Worm (Caenorhabditis elegans) whole organism, L1 larva: ENCODE data around the gene ppm-1.A.

Experiments used
- C04F5.9 ChIP-seq: sonication (generic microtip); optimal IDR thresholded peaks from 2 replicates; lab custom pipeline; 2016; ENCODE audit warnings: missing genetic modification characterization, missing compliant biosample characterization
- C16A3.4 ChIP-seq: fragments of 150-350 bp; optimal IDR thresholded peaks from 2 replicates; lab custom pipeline; 2014; ENCODE audit warnings: missing biosample characterization, missing genetic modification characterization
- F16B12.6 ChIP-seq: fragments of 150-350 bp; optimal IDR thresholded peaks from 2 replicates; lab custom pipeline; 2014; ENCODE audit warnings: missing biosample characterization, missing genetic modification characterization
- Y116A8C.19 ChIP-seq: sonication (generic microtip); optimal IDR thresholded peaks from 2 replicates; lab custom pipeline; 2016; ENCODE audit warnings: missing compliant biosample characterization, missing genetic modification characterization, borderline replicate concordance
- alr-1 ChIP-seq: fragments of 200-800 bp; sonication (Bioruptor generic); optimal IDR thresholded peaks from 2 replicates; lab custom pipeline; 2018; ENCODE audit warnings: borderline replicate concordance, mild to moderate bottlenecking, missing genetic modification characterization, missing compliant biosample characterization
- ama-1 ChIP-seq: fragments of 150-350 bp; optimal IDR thresholded peaks from 2 replicates; lab custom pipeline; 2014
- ceh-8 ChIP-seq: fragments of 200-800 bp; sonication (Bioruptor generic); optimal IDR thresholded peaks from 2 replicates; lab custom pipeline; 2018; ENCODE audit warnings: mild to moderate bottlenecking, missing genetic modification characterization, moderate library complexity, missing compliant biosample characterization
- ceh-82 ChIP-seq, 3 experiments: fragments of 150-350 bp in 1 of 3; sonication (generic microtip) in 2 of 3; optimal IDR thresholded peaks; 2 replicates each; lab custom pipeline; 2014 to 2017; ENCODE audit warnings: missing biosample characterization in 3 of 3, missing genetic modification characterization in 3 of 3
- ceh-90 ChIP-seq: sonication (generic microtip); optimal IDR thresholded peaks from 2 replicates; lab custom pipeline; 2016; ENCODE audit warnings: missing genetic modification characterization, missing compliant biosample characterization
- dsc-1 ChIP-seq: sonication (generic microtip); optimal IDR thresholded peaks from 2 replicates; lab custom pipeline; 2016; ENCODE audit warnings: mild to moderate bottlenecking, missing genetic modification characterization, missing compliant biosample characterization
- efl-1 ChIP-seq, 4 experiments: fragments of 150-350 bp; optimal IDR thresholded peaks in 3 of 4; peaks in 1 of 4; 1 replicate in 1 of 4; 2 replicates in 3 of 4; lab custom pipeline; 2014; ENCODE audit warnings: missing biosample characterization in 2 of 4, missing genetic modification characterization in 2 of 4, missing genetic modification reagents in 2 of 4
- egl-13 ChIP-seq: sonication (generic microtip); optimal IDR thresholded peaks from 2 replicates; lab custom pipeline; 2016; ENCODE audit warnings: missing genotype, missing genetic modification reagents, missing genetic modification characterization, missing compliant biosample characterization
- egl-27 ChIP-seq, 2 experiments: fragments of 150-350 bp in 1 of 2; sonication (generic microtip); optimal IDR thresholded peaks; 3 replicates each; lab custom pipeline; 2017 to 2018; ENCODE audit warnings: missing biosample characterization in 2 of 2, missing genetic modification characterization in 2 of 2, missing genetic modification reagents in 2 of 2
- elt-2 ChIP-seq: sonication (generic microtip); optimal IDR thresholded peaks from 2 replicates; lab custom pipeline; 2016; ENCODE audit warnings: missing genetic modification characterization, mild to moderate bottlenecking, inconsistent platforms, missing compliant biosample characterization, missing genetic modification reagents
- ets-5 ChIP-seq: fragments of 200-800 bp; sonication (Bioruptor generic); IDR thresholded peaks from 2 replicates; pipeline ENCODE4 v1.3.6; 2022; ENCODE audit warnings: missing genetic modification characterization, missing compliant biosample characterization
- fkh-10 ChIP-seq: sonication (generic microtip); optimal IDR thresholded peaks from 2 replicates; lab custom pipeline; 2017; ENCODE audit warnings: missing biosample characterization, missing genetic modification reagents, missing genetic modification characterization
- fkh-4 ChIP-seq: sonication (generic microtip); optimal IDR thresholded peaks from 2 replicates; lab custom pipeline; 2016; ENCODE audit warnings: missing compliant biosample characterization, missing genetic modification characterization, borderline replicate concordance
- grh-1 ChIP-seq: fragments of 200-800 bp; sonication (Bioruptor generic); IDR thresholded peaks from 2 replicates; pipeline ENCODE4 v1.3.6; 2022; ENCODE audit warnings: missing genetic modification reagents, missing genetic modification characterization, missing compliant biosample characterization
- hpl-2 ChIP-seq: fragments of 150-350 bp; optimal IDR thresholded peaks from 2 replicates; lab custom pipeline; 2014; ENCODE audit warnings: missing biosample characterization, missing genetic modification reagents, missing genetic modification characterization
- irx-1 ChIP-seq: sonication (generic microtip); optimal IDR thresholded peaks from 2 replicates; lab custom pipeline; 2016; ENCODE audit warnings: missing genetic modification characterization, missing compliant biosample characterization
- lin-14 ChIP-seq: fragments of 200-800 bp; sonication (Bioruptor generic); optimal IDR thresholded peaks from 2 replicates; lab custom pipeline; 2018; ENCODE audit warnings: mild to moderate bottlenecking, missing genetic modification characterization, moderate library complexity, missing compliant biosample characterization
- lin-15B ChIP-seq: fragments of 150-350 bp; sonication (generic microtip); optimal IDR thresholded peaks from 3 replicates; lab custom pipeline; 2014; ENCODE audit warnings: missing biosample characterization, missing genetic modification characterization
- lin-39 ChIP-seq: fragments of 150-350 bp; optimal IDR thresholded peaks from 2 replicates; lab custom pipeline; 2014; ENCODE audit warnings: missing biosample characterization, missing genetic modification reagents, missing genetic modification characterization
- mef-2 ChIP-seq: fragments of 150-350 bp; optimal IDR thresholded peaks from 2 replicates; lab custom pipeline; 2014; ENCODE audit warnings: missing biosample characterization, missing genetic modification characterization
- nhr-12 ChIP-seq: sonication (generic microtip); optimal IDR thresholded peaks from 2 replicates; lab custom pipeline; 2017; ENCODE audit warnings: missing biosample characterization, missing genetic modification characterization
- nhr-20 ChIP-seq: sonication (generic microtip); optimal IDR thresholded peaks from 2 replicates; lab custom pipeline; 2016; ENCODE audit warnings: mild to moderate bottlenecking, missing genetic modification characterization, missing compliant biosample characterization
- nhr-28 ChIP-seq: fragments of 150-350 bp; optimal IDR thresholded peaks from 2 replicates; lab custom pipeline; 2014; ENCODE audit warnings: missing biosample characterization, missing genetic modification characterization
- nhr-77 ChIP-seq: fragments of 150-350 bp; optimal IDR thresholded peaks from 2 replicates; lab custom pipeline; 2014; ENCODE audit warnings: missing biosample characterization, missing genetic modification characterization
- nhr-84 ChIP-seq: sonication (generic microtip); optimal IDR thresholded peaks from 2 replicates; lab custom pipeline; 2017; ENCODE audit warnings: missing biosample characterization, missing genetic modification characterization
- nhr-85 ChIP-seq: sonication (generic microtip); peaks from one replicate; lab custom pipeline; 2016; ENCODE audit warnings: missing genetic modification characterization, inconsistent platforms, missing compliant biosample characterization
- nhr-90 ChIP-seq: sonication (generic microtip); optimal IDR thresholded peaks from 2 replicates; lab custom pipeline; 2016; ENCODE audit warnings: mild to moderate bottlenecking, missing genetic modification characterization, missing compliant biosample characterization; ENCODE audit not compliant: poor library complexity
- pax-3 ChIP-seq: fragments of 200-800 bp; sonication (Bioruptor generic); optimal IDR thresholded peaks from 2 replicates; lab custom pipeline; 2018; ENCODE audit warnings: mild to moderate bottlenecking, missing genetic modification characterization, moderate library complexity, missing compliant biosample characterization
- pqm-1 ChIP-seq: sonication (generic microtip); optimal IDR thresholded peaks from 3 replicates; lab custom pipeline; 2017; ENCODE audit warnings: missing biosample characterization, missing genetic modification characterization
- snpc-4 ChIP-seq: fragments of 150-350 bp; optimal IDR thresholded peaks from 2 replicates; lab custom pipeline; 2014; ENCODE audit warnings: missing biosample characterization, missing genetic modification characterization
- snu-23 ChIP-seq: sonication (generic microtip); optimal IDR thresholded peaks from 2 replicates; lab custom pipeline; 2016; ENCODE audit warnings: missing genetic modification characterization, missing compliant biosample characterization
- sox-4 ChIP-seq: sonication (generic microtip); optimal IDR thresholded peaks from 2 replicates; lab custom pipeline; 2016; ENCODE audit warnings: missing genetic modification characterization, missing compliant biosample characterization
- sptf-1 ChIP-seq: fragments of 150-350 bp; optimal IDR thresholded peaks from 2 replicates; lab custom pipeline; 2014; ENCODE audit warnings: missing biosample characterization, missing genetic modification characterization
- sup-37 ChIP-seq: fragments of 200-800 bp; sonication (Bioruptor generic); optimal IDR thresholded peaks from 2 replicates; lab custom pipeline; 2018; ENCODE audit warnings: mild to moderate bottlenecking, missing genetic modification characterization, missing compliant biosample characterization
- tbx-2 ChIP-seq: sonication (generic microtip); optimal IDR thresholded peaks from 2 replicates; lab custom pipeline; 2016; ENCODE audit warnings: missing genetic modification characterization, missing compliant biosample characterization
- tlp-1 ChIP-seq: fragments of 150-350 bp; optimal IDR thresholded peaks from 2 replicates; lab custom pipeline; 2014; ENCODE audit warnings: missing biosample characterization, missing genetic modification characterization
- unc-62 ChIP-seq: fragments of 150-350 bp; optimal IDR thresholded peaks from 2 replicates; lab custom pipeline; 2014; ENCODE audit warnings: missing biosample characterization, missing genetic modification reagents, missing genetic modification characterization
- unc-98 ChIP-seq: fragments of 200-800 bp; sonication (Bioruptor generic); IDR thresholded peaks from 2 replicates; pipeline ENCODE4 v1.3.6; 2022; ENCODE audit warnings: missing genetic modification characterization, missing compliant biosample characterization
- vab-15 ChIP-seq: sonication (generic microtip); optimal IDR thresholded peaks from 2 replicates; lab custom pipeline; 2017; ENCODE audit warnings: missing genotype, mild to moderate bottlenecking, missing genetic modification characterization, missing compliant biosample characterization
- zip-4 ChIP-seq: fragments of 200-800 bp; sonication (Bioruptor generic); optimal IDR thresholded peaks from 2 replicates; lab custom pipeline; 2018; ENCODE audit warnings: mild to moderate bottlenecking, missing genetic modification characterization, moderate library complexity, missing compliant biosample characterization
- ztf-11 ChIP-seq, 2 experiments: sonication (generic microtip); optimal IDR thresholded peaks; 2 replicates each; lab custom pipeline; 2016 to 2017; ENCODE audit warnings: missing genetic modification characterization in 2 of 2, missing biosample characterization in 1 of 2, missing compliant biosample characterization in 1 of 2

ppm-1.A gene

ce11 chrV:10546749-10547148 is 10.6 kb upstream of the ppm-1.A start, which contains the start of gene F25D1.5:
Gene F25D1.5, minus strand, starts transcription at chrV:10546783.
- TF ChIP-seq mef-2 (tag; lab: Kevin White, UChicago), result no peak
- peak; percentile 6 for TF ChIP-seq nhr-90
- TF ChIP-seq ceh-82 (tag; optimal IDR thresholded peaks at IDR 0.05; lab: Kevin White, UChicago), result no peak
- peak; percentile 79 for TF ChIP-seq nhr-85 (tag; lab: Kevin White, UChicago)
- no peak for TF ChIP-seq hpl-2 (GFP tag; lab: Kevin White, UChicago)
- no peak for TF ChIP-seq pax-3 (tag; lab: Kevin White, UChicago)
- peak in 1 of 2 experiments; percentile 6 for TF ChIP-seq efl-1 (optimal IDR thresholded peaks at IDR 0.05; lab: Kevin White, UChicago)
- no peak for TF ChIP-seq efl-1 (GFP tag; optimal IDR thresholded peaks at IDR 0.05 in 1 of 2; lab: Kevin White, UChicago)
- TF ChIP-seq nhr-77 (tag; lab: Kevin White, UChicago), result peak; percentile 80
- peak; percentile 36 for TF ChIP-seq nhr-20
- TF ChIP-seq elt-2, result peak; percentile 1
- TF ChIP-seq snu-23 (GFP tag; lab: Kevin White, UChicago), result no peak
- TF ChIP-seq ets-5, result no peak
- TF ChIP-seq nhr-28 (tag; lab: Kevin White, UChicago), result no peak

ce11 chrV:10540024-10540423 is 3.8 kb upstream of the ppm-1.A start, which contains the start of gene degt-1:
Gene degt-1, plus strand, starts transcription at chrV:10540324.
- TF ChIP-seq efl-1 (optimal IDR thresholded peaks at IDR 0.05; lab: Kevin White, UChicago), result no peak
- peak in 1 of 2 experiments; percentile 64 for TF ChIP-seq efl-1 (GFP tag; optimal IDR thresholded peaks at IDR 0.05 in 1 of 2; lab: Kevin White, UChicago)
- no peak for TF ChIP-seq ets-5
- no peak for TF ChIP-seq zip-4 (GFP tag; lab: Kevin White, UChicago)
- TF ChIP-seq ceh-8, result no peak

- TF ChIP-seq F16B12.6 (tag; lab: Kevin White, UChicago) (no peak), nhr-90 (no peak), lin-39 (tag; lab: Kevin White, UChicago) (no peak)
- TF ChIP-seq, all 84 proteins: peak for 0
Observed at ce11 chrV:10539114-10539513, 2.9 kb upstream of the ppm-1.A start, which contains the start of gene F25D1.8. Gene F25D1.8, plus strand, starts transcription at chrV:10539414.

- TF ChIP-seq ceh-82 (tag; optimal IDR thresholded peaks at IDR 0.05; lab: Kevin White, UChicago) (peak; percentile 82 to 93 (median 86)), vab-15 (peak; percentile 42), snpc-4 (tag; lab: Kevin White, UChicago) (peak; percentile 88), nhr-77 (tag; lab: Kevin White, UChicago) (peak; percentile 90), pqm-1 (tag; lab: Kevin White, UChicago) (no peak), sup-37 (GFP tag; lab: Kevin White, UChicago) (peak; percentile 77), lin-15B (tag; lab: Kevin White, UChicago) (peak; percentile 79), egl-13 (tag; lab: Kevin White, UChicago) (peak; percentile 78), nhr-84 (no peak), grh-1 (peak; percentile 92), egl-27 (tag; optimal IDR thresholded peaks at IDR 0.05; lab: Kevin White, UChicago) (peak in 1 of 2 experiments; percentile 40), snu-23 (GFP tag; lab: Kevin White, UChicago) (peak; percentile 95), sox-4 (tag; lab: Kevin White, UChicago) (peak; percentile 79), lin-14 (GFP tag; lab: Kevin White, UChicago) (peak; percentile 99), ceh-90 (peak; percentile 47), ztf-11 (tag; optimal IDR thresholded peaks at IDR 0.05; lab: Kevin White, UChicago) (peak in 1 of 2 experiments; percentile 80), nhr-12 (no peak), fkh-10 (GFP tag; lab: Kevin White, UChicago) (peak; percentile 84), zip-4 (GFP tag; lab: Kevin White, UChicago) (peak; percentile 74), nhr-85 (tag; lab: Kevin White, UChicago) (peak; percentile 97), C16A3.4 (tag; lab: Kevin White, UChicago) (peak; percentile 96), tlp-1 (tag; lab: Kevin White, UChicago) (no peak), elt-2 (peak; percentile 62), unc-62 (GFP tag; lab: Kevin White, UChicago) (no peak), dsc-1 (tag; lab: Kevin White, UChicago) (peak; percentile 92), unc-98 (GFP tag; lab: Robert Waterston, UW) (no peak), tbx-2 (tag; lab: Kevin White, UChicago) (peak; percentile 95), C04F5.9 (tag; lab: Kevin White, UChicago) (peak; percentile 69), Y116A8C.19 (tag; lab: Kevin White, UChicago) (no peak), ceh-8 (peak; percentile 82), irx-1 (tag; lab: Kevin White, UChicago) (peak; percentile 89), fkh-4 (tag; lab: Kevin White, UChicago) (peak; percentile 71), alr-1 (tag; lab: Kevin White, UChicago) (no peak), sptf-1 (no peak), ama-1 (lab: Kevin White, UChicago) (peak; percentile 84)
Observed at ce11 chrV:10536808-10537207, 620 bp upstream of the ppm-1.A start.
